Fruit fly (Drosophila melanogaster) whole organism, prepupa: Measurements from ENCODE around the gene CG31928.

Experiments used
- Blimp-1 ChIP-seq: fragments of 200-800 bp; sonication (Bioruptor generic); optimal IDR thresholded peaks from 3 replicates; lab custom pipeline; 2017; ENCODE audit warnings: missing biosample characterization, missing genetic modification characterization, mild to moderate bottlenecking, moderate library complexity, missing genetic modification reagents
- CG15336 ChIP-seq: fragments of 200-800 bp; sonication (Bioruptor generic); IDR thresholded peaks from 2 replicates; pipeline ENCODE4 v1.3.6; 2022; ENCODE audit warnings: missing biosample characterization, missing genetic modification characterization
- CG31627 ChIP-seq: fragments of 200-800 bp; sonication (Bioruptor generic); optimal IDR thresholded peaks from 3 replicates; lab custom pipeline; 2016; ENCODE audit warnings: missing biosample characterization, missing genetic modification characterization
- Gug ChIP-seq: fragments of 200-800 bp; sonication (Bioruptor generic); IDR thresholded peaks from 2 replicates; pipeline ENCODE4 v1.3.6; 2022; ENCODE audit warnings: missing biosample characterization, missing genetic modification characterization
- Hr39 ChIP-seq: fragments of 200-800 bp; sonication (Bioruptor generic); optimal IDR thresholded peaks from 2 replicates; lab custom pipeline; 2016; ENCODE audit warnings: missing biosample characterization, missing genetic modification characterization
- Sox14 ChIP-seq: fragments of 200-800 bp; sonication (Bioruptor generic); optimal IDR thresholded peaks from 3 replicates; lab custom pipeline; 2016; ENCODE audit warnings: missing biosample characterization, missing genetic modification characterization
- fd59A ChIP-seq: fragments of 200-800 bp; sonication (Bioruptor generic); optimal IDR thresholded peaks from 2 replicates; lab custom pipeline; 2017; ENCODE audit warnings: missing biosample characterization, mild to moderate bottlenecking, missing genetic modification characterization, missing genetic modification reagents

DNA sequence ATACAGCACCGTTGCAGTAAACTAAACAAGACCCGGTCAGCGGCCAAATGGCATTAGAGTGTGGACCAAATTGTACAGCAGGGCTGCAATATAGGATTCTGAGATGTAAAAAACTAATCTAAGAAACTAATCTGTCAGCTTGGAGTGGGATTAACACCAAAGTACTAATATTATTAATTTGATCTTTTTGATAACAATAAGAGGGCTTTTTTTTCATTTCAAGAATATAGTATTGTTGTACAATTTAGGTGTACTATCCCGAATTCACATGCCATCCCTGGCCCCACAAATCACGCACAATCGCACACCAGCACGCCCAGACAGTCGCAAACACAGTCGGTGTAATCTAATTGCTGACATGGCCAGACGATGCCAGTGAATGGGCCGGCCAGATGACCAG, 46.0 kb downstream of the CG31928 start:
- TF ChIP-seq Hr39 (GFP tag; lab: Kevin White, UChicago): no peak
- TF ChIP-seq Gug (GFP tag; lab: Robert Waterston, UW): no peak
- no peak for TF ChIP-seq CG31627
- TF ChIP-seq fd59A (GFP tag; lab: Kevin White, UChicago): no peak
- peak; percentile 65 for TF ChIP-seq CG15336 (GFP tag; lab: Robert Waterston, UW)
- TF ChIP-seq Blimp-1 (GFP tag; lab: Kevin White, UChicago): no peak
- no peak for TF ChIP-seq Sox14 (GFP tag; lab: Kevin White, UChicago)
